Fruit fly (Drosophila melanogaster) whole organism, embryonic: ENCODE data around the gene CG44000.

Source experiments
- ATbp ChIP-seq: fragments of 200-800 bp; sonication (Bioruptor generic); optimal IDR thresholded peaks from 2 replicates; lab custom pipeline; 2017; ENCODE audit warnings: missing biosample characterization, mild to moderate bottlenecking, missing genetic modification characterization, missing genetic modification reagents
- Atf3 ChIP-seq: fragments of 200-800 bp; sonication (Bioruptor generic); optimal IDR thresholded peaks from 3 replicates; lab custom pipeline; 2016; ENCODE audit warnings: missing biosample characterization, missing genetic modification characterization
- Awh ChIP-seq: fragments of 200-800 bp; sonication (Bioruptor generic); IDR thresholded peaks from 2 replicates; pipeline ENCODE4, ENCODE4 v1.3.6; 2022; ENCODE audit warnings: missing biosample characterization, missing genetic modification characterization
- BEAF-32 ChIP-seq: fragments of 200-800 bp; sonication (Bioruptor generic); optimal IDR thresholded peaks from 3 replicates; lab custom pipeline; 2017; ENCODE audit warnings: missing biosample characterization, missing genetic modification characterization, mild to moderate bottlenecking, moderate library complexity, missing genetic modification reagents
- CG10366 ChIP-seq: fragments of 200-800 bp; sonication (Bioruptor generic); IDR thresholded peaks from 2 replicates; pipeline ENCODE4 v1.3.6; 2022; ENCODE audit warnings: missing biosample characterization, missing genetic modification characterization
- CG10543 ChIP-seq: fragments of 200-800 bp; sonication (Bioruptor generic); optimal IDR thresholded peaks from 3 replicates; lab custom pipeline; 2017; ENCODE audit warnings: missing biosample characterization, mild to moderate bottlenecking, missing genetic modification characterization, moderate library complexity
- CG11560 ChIP-seq: fragments of 200-800 bp; sonication (Bioruptor generic); IDR thresholded peaks from 3 replicates; pipeline ENCODE4 v1.3.6; 2022; ENCODE audit warnings: missing biosample characterization, missing genetic modification characterization
- CG12104 ChIP-seq: fragments of 200-800 bp; sonication (Bioruptor generic); optimal IDR thresholded peaks from 3 replicates; lab custom pipeline; 2016; ENCODE audit warnings: missing biosample characterization, missing genetic modification characterization
- CG12391 ChIP-seq: fragments of 200-800 bp; sonication (Bioruptor generic); optimal IDR thresholded peaks from 3 replicates; lab custom pipeline; 2018; ENCODE audit warnings: missing biosample characterization, mild to moderate bottlenecking, missing genetic modification characterization, moderate library complexity
- CG12659 ChIP-seq: fragments of 200-800 bp; sonication (Bioruptor generic); optimal IDR thresholded peaks from 3 replicates; lab custom pipeline; 2017; ENCODE audit warnings: mild to moderate bottlenecking, missing biosample characterization, missing genetic modification reagents, missing genetic modification characterization
- CG15601 ChIP-seq: fragments of 200-800 bp; sonication (Bioruptor generic); optimal IDR thresholded peaks from 3 replicates; lab custom pipeline; 2019; ENCODE audit warnings: missing biosample characterization, mild to moderate bottlenecking, missing genetic modification characterization, moderate library complexity
- CG2202 ChIP-seq: fragments of 200-800 bp; sonication (Bioruptor generic); optimal IDR thresholded peaks from 2 replicates; lab custom pipeline; 2018; ENCODE audit warnings: missing biosample characterization, mild to moderate bottlenecking, missing genetic modification characterization
- CG2678 ChIP-seq: fragments of 200-800 bp; sonication (Bioruptor generic); optimal IDR thresholded peaks from 3 replicates; lab custom pipeline; 2019; ENCODE audit warnings: missing biosample characterization, mild to moderate bottlenecking, missing genetic modification characterization, moderate library complexity
- CG32772 ChIP-seq: fragments of 200-800 bp; sonication (Bioruptor generic); IDR thresholded peaks from 2 replicates; pipeline ENCODE4 v1.3.6; 2022; ENCODE audit warnings: missing biosample characterization, missing genetic modification characterization
- CG3847 ChIP-seq: fragments of 200-800 bp; sonication (Bioruptor generic); IDR thresholded peaks from 2 replicates; pipeline ENCODE4 v1.3.6; 2022; ENCODE audit warnings: missing biosample characterization, missing genetic modification characterization
- CG6813 ChIP-seq: fragments of 200-800 bp; sonication (Bioruptor generic); optimal IDR thresholded peaks from 2 replicates; lab custom pipeline; 2017; ENCODE audit warnings: missing biosample characterization, missing genetic modification characterization, mild to moderate bottlenecking, moderate library complexity, missing genetic modification reagents
- CG9932 ChIP-seq: fragments of 200-800 bp; sonication (Bioruptor generic); IDR thresholded peaks from 2 replicates; pipeline ENCODE4 v1.3.6; 2022; ENCODE audit warnings: missing biosample characterization, missing genetic modification characterization
- CHES-1-like ChIP-seq: fragments of 200-800 bp; sonication (Bioruptor generic); optimal IDR thresholded peaks from 2 replicates; lab custom pipeline; 2016; ENCODE audit warnings: missing biosample characterization, missing genetic modification characterization
- Dad ChIP-seq: fragments of 200-800 bp; sonication (Bioruptor generic); optimal IDR thresholded peaks from 3 replicates; lab custom pipeline; 2016; ENCODE audit warnings: missing biosample characterization, missing genetic modification characterization
- Dp ChIP-seq: fragments of 200-800 bp; sonication (Bioruptor generic); optimal IDR thresholded peaks from 2 replicates; lab custom pipeline; 2018; ENCODE audit warnings: missing biosample characterization, mild to moderate bottlenecking, missing genetic modification characterization, moderate library complexity
- E2f1 ChIP-seq: fragments of 200-800 bp; sonication (Bioruptor generic); IDR thresholded peaks from 2 replicates; pipeline ENCODE4 v1.3.6; 2022; ENCODE audit warnings: missing biosample characterization, missing genetic modification characterization
- E2f2 ChIP-seq: fragments of 200-800 bp; sonication (Bioruptor generic); IDR thresholded peaks from 2 replicates; pipeline ENCODE4 v1.3.6; 2022; ENCODE audit warnings: missing biosample characterization, missing genetic modification characterization
- HHEX ChIP-seq: fragments of 200-800 bp; sonication (Bioruptor generic); optimal IDR thresholded peaks from 3 replicates; lab custom pipeline; 2017; ENCODE audit warnings: missing biosample characterization, mild to moderate bottlenecking, missing genetic modification characterization, missing genetic modification reagents
- HLH54F ChIP-seq: fragments of 200-800 bp; sonication (Bioruptor generic); optimal IDR thresholded peaks from 3 replicates; lab custom pipeline; 2016; ENCODE audit warnings: missing biosample characterization, missing genetic modification characterization
- HmgD ChIP-seq: fragments of 200-800 bp; sonication (Bioruptor generic); optimal IDR thresholded peaks from 3 replicates; lab custom pipeline; 2016; ENCODE audit warnings: missing biosample characterization, missing genetic modification characterization
- HmgZ ChIP-seq: fragments of 200-800 bp; sonication (Bioruptor generic); optimal IDR thresholded peaks from 2 replicates; lab custom pipeline; 2018; ENCODE audit warnings: missing biosample characterization, mild to moderate bottlenecking, missing genetic modification characterization
- Kr ChIP-seq: fragments of 200-800 bp; sonication (Bioruptor generic); optimal IDR thresholded peaks from 2 replicates; lab custom pipeline; 2017; ENCODE audit warnings: missing biosample characterization, mild to moderate bottlenecking, missing genetic modification characterization
- Myb ChIP-seq: fragments of 200-800 bp; sonication (Bioruptor generic); optimal IDR thresholded peaks from 2 replicates; lab custom pipeline; 2016; ENCODE audit warnings: missing biosample characterization, missing genetic modification characterization
- NC2β ChIP-seq: fragments of 200-800 bp; sonication (Bioruptor generic); optimal IDR thresholded peaks from 2 replicates; lab custom pipeline; 2016; ENCODE audit warnings: missing biosample characterization, missing genetic modification characterization
- NK7.1 ChIP-seq: fragments of 200-800 bp; sonication (Bioruptor generic); optimal IDR thresholded peaks from 3 replicates; lab custom pipeline; 2016; ENCODE audit warnings: missing biosample characterization, missing genetic modification characterization
- Poxn ChIP-seq: fragments of 200-800 bp; sonication (Bioruptor generic); IDR thresholded peaks from 2 replicates; pipeline ENCODE4 v1.3.6; 2022; ENCODE audit warnings: missing biosample characterization, missing genetic modification characterization
- Side ChIP-seq: fragments of 200-800 bp; sonication (Bioruptor generic); optimal IDR thresholded peaks from 2 replicates; lab custom pipeline; 2016; ENCODE audit warnings: missing biosample characterization, missing genetic modification characterization
- Sry-δ ChIP-seq: fragments of 200-800 bp; sonication (Bioruptor generic); optimal IDR thresholded peaks from 2 replicates; lab custom pipeline; 2016; ENCODE audit warnings: missing biosample characterization, missing genetic modification characterization
- TFAM ChIP-seq: fragments of 200-800 bp; sonication (Bioruptor generic); optimal IDR thresholded peaks from 2 replicates; lab custom pipeline; 2017; ENCODE audit warnings: missing biosample characterization, missing genetic modification characterization, inconsistent platforms
- Xbp1 ChIP-seq: fragments of 200-800 bp; sonication (Bioruptor generic); optimal IDR thresholded peaks from 3 replicates; lab custom pipeline; 2016; ENCODE audit warnings: missing biosample characterization, mild to moderate bottlenecking, missing genetic modification characterization
- ara ChIP-seq: fragments of 200-800 bp; sonication (Bioruptor generic); IDR thresholded peaks from 2 replicates; pipeline ENCODE4 v1.3.6; 2022; ENCODE audit warnings: missing biosample characterization, missing genetic modification characterization
- ato ChIP-seq: fragments of 200-800 bp; sonication (Bioruptor generic); IDR thresholded peaks from 2 replicates; pipeline ENCODE4 v1.3.6; 2022; ENCODE audit warnings: missing biosample characterization, missing genetic modification characterization; ENCODE audit not compliant: partially characterized antibody
- chm ChIP-seq: fragments of 200-800 bp; sonication (Bioruptor generic); IDR thresholded peaks from 2 replicates; pipeline ENCODE4 v1.3.6; 2022; ENCODE audit warnings: missing biosample characterization, missing genetic modification characterization
- ci ChIP-seq: fragments of 200-800 bp; sonication (Bioruptor generic); IDR thresholded peaks from 3 replicates; pipeline ENCODE4 v1.3.6; 2022; ENCODE audit warnings: missing biosample characterization, missing genetic modification characterization
- crol ChIP-seq: fragments of 200-800 bp; sonication (Bioruptor generic); IDR thresholded peaks from 2 replicates; pipeline ENCODE4 v1.3.6; 2022; ENCODE audit warnings: missing biosample characterization, missing genetic modification characterization
- da ChIP-seq: fragments of 200-800 bp; sonication (Bioruptor generic); optimal IDR thresholded peaks from 2 replicates; lab custom pipeline; 2016; ENCODE audit warnings: missing biosample characterization, missing genetic modification characterization
- dmrt99B ChIP-seq: fragments of 200-800 bp; sonication (Bioruptor generic); optimal IDR thresholded peaks from 2 replicates; lab custom pipeline; 2018; ENCODE audit warnings: missing biosample characterization, mild to moderate bottlenecking, missing genetic modification characterization, moderate library complexity
- gsb ChIP-seq: fragments of 200-800 bp; sonication (Bioruptor generic); IDR thresholded peaks from 2 replicates; pipeline ENCODE4 v1.3.6; 2022; ENCODE audit warnings: missing biosample characterization, missing genetic modification characterization
- lilli ChIP-seq: fragments of 200-800 bp; sonication (Bioruptor generic); optimal IDR thresholded peaks from 3 replicates; lab custom pipeline; 2016; ENCODE audit warnings: missing biosample characterization, missing genetic modification characterization
- onecut ChIP-seq: fragments of 200-800 bp; sonication (Bioruptor generic); IDR thresholded peaks from 2 replicates; pipeline ENCODE4 v1.3.6; 2022; ENCODE audit warnings: missing biosample characterization, missing genetic modification characterization
- sc ChIP-seq, 3 experiments: fragments of >200 bp in 2 of 3; fragments of 200-800 bp in 1 of 3; sonication (Bioruptor generic) in 1 of 3; optimal IDR thresholded peaks; 2 replicates in 2 of 3; 3 replicates in 1 of 3; lab custom pipeline; 2017; ENCODE audit warnings: mild to moderate bottlenecking in 1 of 3, missing biosample characterization in 1 of 3, missing genetic modification characterization in 1 of 3, missing genetic modification reagents in 1 of 3
- sens ChIP-seq: fragments of 200-800 bp; sonication (Bioruptor generic); peaks from one replicate; lab custom pipeline; 2016; ENCODE audit warnings: missing biosample characterization, missing genetic modification characterization
- seq ChIP-seq: fragments of 200-800 bp; sonication (Bioruptor generic); IDR thresholded peaks from 2 replicates; pipeline ENCODE4 v1.3.6; 2022; ENCODE audit warnings: missing biosample characterization, missing genetic modification characterization
- shn ChIP-seq: fragments of 200-800 bp; sonication (Bioruptor generic); optimal IDR thresholded peaks from 3 replicates; lab custom pipeline; 2016; ENCODE audit warnings: missing biosample characterization, missing genetic modification characterization
- tna ChIP-seq: fragments of 200-800 bp; sonication (Bioruptor generic); IDR thresholded peaks from 2 replicates; pipeline ENCODE4 v1.3.6; 2022; ENCODE audit warnings: missing biosample characterization, missing genetic modification characterization; ENCODE audit not compliant: partially characterized antibody
- unc-4 ChIP-seq: fragments of 200-800 bp; sonication (Bioruptor generic); IDR thresholded peaks from 2 replicates; pipeline ENCODE4 v1.3.6; 2022; ENCODE audit warnings: missing biosample characterization, missing genetic modification characterization; ENCODE audit not compliant: partially characterized antibody

CG44000 gene

dm6 chr2L:5054953-5055352, 11.9 kb downstream of the CG44000 start, which contains the start of the genes CG14036 and His3.3A (continued):
- no peak for TF ChIP-seq ara (GFP tag; lab: Robert Waterston, UW)
- TF ChIP-seq Kr (GFP tag; lab: Kevin White, UChicago): no peak
- no peak for TF ChIP-seq CG2202
- TF ChIP-seq CG10366 (GFP tag; lab: Robert Waterston, UW): no peak
- TF ChIP-seq HHEX: peak; percentile 24
- peak; percentile 41 for TF ChIP-seq Dad (GFP tag; lab: Kevin White, UChicago)
- no peak for TF ChIP-seq CG12104 (GFP tag; lab: Kevin White, UChicago)
- no peak for TF ChIP-seq dmrt99B (tag; lab: Kevin White, UChicago)
- TF ChIP-seq lilli (GFP tag; lab: Kevin White, UChicago): peak; percentile 38
- TF ChIP-seq NC2β (GFP tag; lab: Kevin White, UChicago): peak; percentile 4
- TF ChIP-seq gsb: 0 out of 2 replicates have a peak, but pooled peaks have one; percentile 32
- TF ChIP-seq TFAM: no peak
- TF ChIP-seq HLH54F (GFP tag; lab: Kevin White, UChicago): peak; percentile 12
- TF ChIP-seq HmgZ (tag; lab: Kevin White, UChicago): peak; percentile 74
- peak; percentile 65 for TF ChIP-seq Sry-δ (GFP tag; lab: Kevin White, UChicago)
- peak; percentile 27; the same call in 1 of the 2 replicates for TF ChIP-seq chm (GFP tag; lab: Robert Waterston, UW)
- no peak for TF ChIP-seq HmgD (GFP tag; lab: Kevin White, UChicago)
- TF ChIP-seq CG32772 (GFP tag; lab: Robert Waterston, UW): no peak
- TF ChIP-seq ci (GFP tag; lab: Robert Waterston, UW): peak; percentile 58; the same call in 1 of the 3 replicates
- no peak for TF ChIP-seq onecut (GFP tag; lab: Robert Waterston, UW)
- TF ChIP-seq CG2678 (tag; lab: Kevin White, UChicago): peak; percentile 14
- peak; percentile 98 for TF ChIP-seq crol (GFP tag; lab: Robert Waterston, UW)
- peak; percentile 69 for TF ChIP-seq unc-4 (GFP tag; lab: Robert Waterston, UW)
- TF ChIP-seq ATbp (GFP tag; lab: Kevin White, UChicago): no peak
- peak; percentile 88 for TF ChIP-seq Dp
- no peak for TF ChIP-seq Awh (GFP tag; lab: Robert Waterston, UW)
- TF ChIP-seq CHES-1-like (GFP tag; lab: Kevin White, UChicago): peak; percentile 53
- TF ChIP-seq CG10543 (GFP tag; lab: Kevin White, UChicago): no peak
- no peak for TF ChIP-seq seq (GFP tag; lab: Robert Waterston, UW)
- no peak for TF ChIP-seq NK7.1 (GFP tag; lab: Kevin White, UChicago)
- TF ChIP-seq E2f1 (GFP tag; lab: Robert Waterston, UW): peak; percentile 41; the same call in 1 of the 2 replicates
- peak; percentile 42 for TF ChIP-seq CG12391 (tag; lab: Kevin White, UChicago)
- peak; percentile 64 for TF ChIP-seq CG12659
- no peak for TF ChIP-seq sc (optimal IDR thresholded peaks at IDR 0.05; lab: Kevin White, UChicago)
- no peak for TF ChIP-seq sc (GFP tag; optimal IDR thresholded peaks at IDR 0.05; lab: Kevin White, UChicago)
- peak; percentile 35; the same call in 1 of the 2 replicates for TF ChIP-seq CG9932 (GFP tag; lab: Robert Waterston, UW)
- no peak for TF ChIP-seq Side (GFP tag; lab: Kevin White, UChicago)
- TF ChIP-seq da (GFP tag; lab: Kevin White, UChicago): no peak
- peak; percentile 21 for TF ChIP-seq shn (GFP tag; lab: Kevin White, UChicago)
- TF ChIP-seq CG3847 (GFP tag; lab: Robert Waterston, UW): peak; percentile 35; the same call in 1 of the 2 replicates
- peak; percentile 75 for TF ChIP-seq Myb (GFP tag; lab: Kevin White, UChicago)
- TF ChIP-seq sens (GFP tag; lab: Kevin White, UChicago): peak; percentile 83
- TF ChIP-seq tna (GFP tag; lab: Robert Waterston, UW): peak; percentile 59; the same call in 1 of the 2 replicates
- TF ChIP-seq CG15601 (tag; lab: Kevin White, UChicago): peak; percentile 23
- TF ChIP-seq ato (GFP tag; lab: Robert Waterston, UW): 0 out of 2 replicates have a peak, but pooled peaks have one; percentile 25
- no peak for TF ChIP-seq CG6813
- TF ChIP-seq BEAF-32 (GFP tag; lab: Kevin White, UChicago): peak; percentile 59
- no peak for TF ChIP-seq Atf3 (GFP tag; lab: Kevin White, UChicago)
- no peak for TF ChIP-seq Poxn (GFP tag; lab: Robert Waterston, UW)
- TF ChIP-seq Xbp1 (GFP tag; lab: Kevin White, UChicago): peak; percentile 18
- TF ChIP-seq E2f2 (GFP tag; lab: Robert Waterston, UW): peak; percentile 91
- peak; percentile 94 for TF ChIP-seq CG11560 (tag; lab: Robert Waterston, UW)
